Worm (Caenorhabditis elegans) whole organism, L2 larva: Measurements from ENCODE around the gene str-185.

Experiments
- dmd-4 ChIP-seq: sonication (generic microtip); optimal IDR thresholded peaks from 2 replicates; lab custom pipeline; 2017; ENCODE audit warnings: missing biosample characterization, missing genetic modification characterization
- fos-1 ChIP-seq: fragments of 150-350 bp; optimal IDR thresholded peaks from 2 replicates; lab custom pipeline; 2014; ENCODE audit warnings: missing biosample characterization, missing genetic modification characterization

str-185 gene

ce11 chrIV:4386351-4386750 is 43.5 kb downstream of the str-185 start, which contains the start of gene tald-1:
Gene tald-1, plus strand, starts transcription at chrIV:4386651.
- TF ChIP-seq dmd-4 (tag; lab: Kevin White, UChicago) (no peak), fos-1 (tag; lab: Kevin White, UChicago) (peak; percentile 47)
